Worm (Caenorhabditis elegans) whole organism, L4/young adult: ENCODE data around the gene Y17G7B.22.

Source experiments
- dao-5 ChIP-seq: sonication (generic microtip); optimal IDR thresholded peaks from 2 replicates; lab custom pipeline; 2016; ENCODE audit warnings: missing genotype, missing genetic modification characterization, moderate library complexity, missing compliant biosample characterization
- him-1 ChIP-seq: sonication (generic microtip); optimal IDR thresholded peaks from 2 replicates; lab custom pipeline; 2016; ENCODE audit warnings: missing genotype, missing genetic modification reagents, missing genetic modification characterization, missing compliant biosample characterization

ce11 chrII:12059872-12060271, 8.0 kb upstream of the Y17G7B.22 start:
- no peak for TF ChIP-seq him-1 (tag; lab: Kevin White, UChicago)
- no peak for TF ChIP-seq dao-5 (tag; lab: Kevin White, UChicago)
